Worm (Caenorhabditis elegans): ENCODE data around the gene M117.4.

DNA sequence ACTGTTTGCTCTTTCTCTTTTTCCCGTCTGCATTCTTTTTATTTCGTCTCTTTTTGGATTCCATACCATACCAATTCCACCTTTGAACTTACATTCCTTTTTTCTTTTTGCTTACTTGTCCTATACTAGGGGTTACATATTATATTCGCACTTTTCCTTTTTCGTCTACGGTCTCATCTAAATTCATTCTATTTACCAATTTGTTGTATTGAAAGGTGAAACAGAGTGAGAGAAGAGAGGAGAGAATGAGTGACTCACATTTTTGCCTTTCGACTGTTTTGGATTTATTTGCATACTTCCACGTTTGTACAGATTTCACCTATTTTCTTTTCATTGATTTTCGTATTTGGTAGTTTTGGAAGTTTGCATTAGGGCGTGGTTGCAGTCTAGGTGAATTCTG, 30.1 kb upstream of the M117.4 start:
- TF ChIP-seq lin-39 (tag; optimal IDR thresholded peaks at IDR 0.05) (no peak), fkh-10 (GFP tag; optimal IDR thresholded peaks at IDR 0.05) (no peak), ZK546.5 (tag; optimal IDR thresholded peaks at IDR 0.05) (no peak), ceh-82 (tag; optimal IDR thresholded peaks at IDR 0.05) (no peak), nhr-237 (tag; optimal IDR thresholded peaks at IDR 0.05) (no peak), elt-1 (tag; optimal IDR thresholded peaks at IDR 0.05) (no peak), jun-1 (tag; optimal IDR thresholded peaks at IDR 0.05) (no peak), lsy-12 (tag; optimal IDR thresholded peaks at IDR 0.05) (no peak), nhr-25 (tag; optimal IDR thresholded peaks at IDR 0.05) (no peak), ama-1 (optimal IDR thresholded peaks at IDR 0.05) (no peak), ceh-16 (tag; optimal IDR thresholded peaks at IDR 0.05) (no peak), sea-2 (GFP tag; optimal IDR thresholded peaks at IDR 0.05) (no peak), aly-2 (tag; optimal IDR thresholded peaks at IDR 0.05) (no peak), pha-4 (tag; optimal IDR thresholded peaks at IDR 0.05) (peak; percentile 80)

Measured in whole organism, L3 larva.